Worm (Caenorhabditis elegans) whole organism, early embryonic: ENCODE results near the gene grl-28.

Source experiments
- B0310.2 ChIP-seq: sonication (generic microtip); optimal IDR thresholded peaks from 2 replicates; lab custom pipeline; 2016; ENCODE audit warnings: mild to moderate bottlenecking, missing genetic modification characterization, missing compliant biosample characterization
- ama-1 ChIP-seq: fragments of 150-350 bp; optimal IDR thresholded peaks from 2 replicates; lab custom pipeline; 2014
- ceh-36 ChIP-seq: sonication (generic microtip); optimal IDR thresholded peaks from 2 replicates; lab custom pipeline; 2016; ENCODE audit warnings: missing genetic modification characterization, inconsistent platforms, missing compliant biosample characterization
- hmg-4 ChIP-seq: fragments of 200-800 bp; sonication (Bioruptor generic); optimal IDR thresholded peaks from 2 replicates; lab custom pipeline; 2018; ENCODE audit warnings: mild to moderate bottlenecking, missing genetic modification characterization, missing compliant biosample characterization
- hnd-1 ChIP-seq: sonication (generic microtip); optimal IDR thresholded peaks from 2 replicates; lab custom pipeline; 2016; ENCODE audit warnings: missing genetic modification characterization, missing compliant biosample characterization
- pes-1 ChIP-seq: fragments of 200-800 bp; sonication (Bioruptor generic); IDR thresholded peaks from 2 replicates; pipeline ENCODE4 v1.3.6; 2022; ENCODE audit warnings: missing genetic modification reagents, missing genetic modification characterization, missing compliant biosample characterization
- tbx-11 ChIP-seq: fragments of 200-800 bp; sonication (Bioruptor generic); IDR thresholded peaks from 2 replicates; pipeline ENCODE4 v1.3.6; 2022; ENCODE audit warnings: missing genetic modification characterization, missing compliant biosample characterization

DNA sequence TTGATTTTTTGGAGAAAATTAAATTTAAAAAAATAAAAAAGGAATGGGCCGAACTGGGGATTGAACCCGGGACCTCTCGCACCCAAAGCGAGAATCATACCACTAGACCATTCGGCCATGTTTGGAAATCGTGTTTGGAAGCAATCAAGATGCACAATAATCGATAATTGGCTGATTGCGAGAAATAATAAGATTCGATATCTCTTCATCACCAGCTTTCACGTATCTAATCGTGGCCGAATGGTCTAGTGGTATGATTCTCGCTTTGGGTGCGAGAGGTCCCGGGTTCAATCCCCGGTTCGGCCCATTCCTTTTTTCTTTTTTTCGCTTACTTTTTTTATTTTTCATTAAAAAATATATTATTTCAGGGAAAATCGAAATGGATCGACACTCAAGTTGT lies 30.4 kb upstream of the grl-28 start:
- TF ChIP-seq pes-1: 0 out of 2 replicates have a peak, but pooled peaks have one; percentile 9
- no peak for TF ChIP-seq ama-1
- no peak for TF ChIP-seq tbx-11 (GFP tag; lab: Robert Waterston, UW)
- TF ChIP-seq B0310.2 (tag; lab: Kevin White, UChicago): no peak
- TF ChIP-seq hmg-4: no peak
- no peak for TF ChIP-seq ceh-36 (tag; lab: Kevin White, UChicago)
- no peak for TF ChIP-seq hnd-1 (tag; lab: Kevin White, UChicago)
